Fruit fly (Drosophila melanogaster): ENCODE results near the gene Cisd2.

Cisd2 gene

DNA sequence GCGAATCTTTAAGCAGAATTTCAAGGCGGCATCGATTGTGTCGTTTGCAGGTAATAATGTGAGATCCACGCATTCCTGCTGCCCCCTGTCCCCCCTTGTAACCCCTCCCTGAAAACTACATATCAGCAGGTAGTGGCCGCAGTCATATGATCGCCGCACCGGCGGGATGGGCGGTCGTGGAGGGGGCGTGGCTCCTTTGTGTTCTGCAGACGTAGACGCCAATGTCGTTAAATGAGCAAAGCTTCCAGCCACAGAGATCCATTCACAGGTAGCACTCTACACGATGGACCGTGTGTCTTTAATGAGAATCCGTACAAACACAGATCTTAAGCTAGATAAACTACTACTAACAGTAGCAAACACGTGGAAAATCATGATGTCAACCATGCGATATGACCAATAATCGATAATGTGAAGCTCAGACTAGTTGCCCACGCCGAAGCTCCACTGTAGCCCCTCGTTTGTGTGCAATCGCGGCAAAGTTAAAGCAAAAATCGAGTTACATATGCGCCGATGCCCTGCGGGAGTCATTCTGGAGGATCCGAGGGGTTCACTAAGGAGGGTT, 32.8 kb upstream of the Cisd2 start, which contains the start of gene CG45544:
CG45544 (plus strand) TSS at position 523 of the 565 bp plus-strand sequence.
- TF ChIP-seq ttk (optimal IDR thresholded peaks at IDR 0.05): no peak
- TF ChIP-seq insv (optimal IDR thresholded peaks at IDR 0.05): no peak
- TF ChIP-seq h (optimal IDR thresholded peaks at IDR 0.05): no peak
- TF ChIP-seq psq (optimal IDR thresholded peaks at IDR 0.05): no peak
- TF ChIP-seq Myc (optimal IDR thresholded peaks at IDR 0.05): no peak
- no peak for TF ChIP-seq Sin3A (optimal IDR thresholded peaks at IDR 0.05)

DNA sequence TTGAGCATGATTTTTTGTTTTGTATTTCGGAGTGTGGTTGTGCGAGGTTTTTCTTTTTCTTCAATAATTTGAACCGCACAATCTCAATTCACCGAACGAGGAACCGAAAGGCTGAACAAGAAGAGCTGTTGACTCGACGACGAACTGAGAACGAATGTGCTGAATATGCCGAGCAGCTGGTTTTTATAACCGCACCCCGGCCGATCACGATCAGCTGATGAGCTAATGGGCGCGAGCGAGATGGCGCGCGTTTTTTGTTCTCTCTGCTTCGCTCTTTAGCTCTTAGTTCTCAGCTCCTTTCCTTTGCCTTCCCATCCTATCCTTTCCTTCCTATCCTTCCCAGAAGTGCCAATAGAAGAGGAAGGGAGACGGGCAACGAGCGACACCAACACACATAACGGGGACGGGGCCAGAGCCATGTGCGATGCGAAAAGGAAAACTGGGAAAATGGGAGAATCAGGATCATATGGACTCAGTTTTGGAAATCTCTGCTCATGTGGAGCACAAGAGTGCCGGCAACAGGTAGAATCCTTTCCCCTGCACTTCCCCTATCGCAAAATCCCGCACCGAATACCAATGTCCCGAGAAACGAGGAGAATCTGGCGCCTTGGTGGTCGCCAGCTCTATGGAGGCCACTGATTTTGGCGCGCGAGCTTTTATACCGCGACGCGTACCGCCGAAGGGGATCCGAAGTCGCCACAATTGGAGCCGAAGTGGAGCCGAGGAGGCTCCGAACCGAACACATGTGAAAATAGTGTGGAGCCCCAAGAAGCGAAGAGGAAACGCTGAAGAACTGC, 32.1 kb upstream of the Cisd2 start, which contains the start of gene stg:
stg (minus strand) TSS at position 635 of the 797 bp plus-strand sequence.
- no peak for TF ChIP-seq psq (optimal IDR thresholded peaks at IDR 0.05)

DNA sequence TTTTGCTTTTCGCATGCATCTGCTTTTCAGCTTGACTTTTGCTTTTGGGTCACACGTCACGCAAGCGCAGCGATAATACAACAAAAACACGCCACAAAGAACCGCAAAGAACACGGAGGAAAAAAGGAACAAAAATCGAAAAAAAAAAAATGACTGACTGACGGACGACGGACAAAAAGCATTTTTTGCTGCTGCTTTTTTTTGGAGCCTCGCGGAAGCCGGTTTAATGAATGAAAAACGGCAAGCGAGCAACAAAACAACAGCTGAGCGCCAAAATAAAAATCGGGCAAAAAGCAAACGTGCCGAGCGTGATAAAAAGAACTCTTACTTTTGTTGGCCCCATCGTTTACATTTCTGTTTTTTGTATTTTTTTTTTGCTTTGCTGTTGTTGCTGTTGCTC, 31.2 kb upstream of the Cisd2 start:
- no peak for TF ChIP-seq Myc (optimal IDR thresholded peaks at IDR 0.05)
- TF ChIP-seq psq (optimal IDR thresholded peaks at IDR 0.05): no peak
- TF ChIP-seq ttk (optimal IDR thresholded peaks at IDR 0.05): no peak
- no peak for TF ChIP-seq h (optimal IDR thresholded peaks at IDR 0.05)
- no peak for TF ChIP-seq Sin3A (optimal IDR thresholded peaks at IDR 0.05)
- TF ChIP-seq insv (optimal IDR thresholded peaks at IDR 0.05): no peak

- TF ChIP-seq psq (optimal IDR thresholded peaks at IDR 0.05) (no peak), insv (optimal IDR thresholded peaks at IDR 0.05) (no peak), Myc (optimal IDR thresholded peaks at IDR 0.05) (no peak), ttk (optimal IDR thresholded peaks at IDR 0.05) (no peak), Sin3A (optimal IDR thresholded peaks at IDR 0.05) (no peak), h (optimal IDR thresholded peaks at IDR 0.05) (no peak)
These were observed 30.6 kb upstream of the Cisd2 start for dm6 chr3R:29253874-29254273.

- no peak for TF ChIP-seq h (optimal IDR thresholded peaks at IDR 0.05)
- TF ChIP-seq ttk (optimal IDR thresholded peaks at IDR 0.05): no peak
- no peak for TF ChIP-seq Sin3A (optimal IDR thresholded peaks at IDR 0.05)
- no peak for TF ChIP-seq Myc (optimal IDR thresholded peaks at IDR 0.05)
- no peak for TF ChIP-seq psq (optimal IDR thresholded peaks at IDR 0.05)
- TF ChIP-seq insv (optimal IDR thresholded peaks at IDR 0.05): no peak
These were observed 28.2 kb upstream of the Cisd2 start for dm6 chr3R:29251418-29251817.

- TF ChIP-seq Sin3A (optimal IDR thresholded peaks at IDR 0.05) (no peak), ttk (optimal IDR thresholded peaks at IDR 0.05) (no peak), insv (optimal IDR thresholded peaks at IDR 0.05) (no peak), h (optimal IDR thresholded peaks at IDR 0.05) (no peak), Myc (optimal IDR thresholded peaks at IDR 0.05) (no peak), psq (optimal IDR thresholded peaks at IDR 0.05) (no peak)
These were observed 27.2 kb upstream of the Cisd2 start, which contains the start of gene SP1029 for dm6 chr3R:29250272-29251018. Gene SP1029 (minus strand): TSS chr3R:29250451.

dm6 chr3R:29244727-29245126, 21.5 kb upstream of the Cisd2 start, which contains the start of gene CG31445:
Gene CG31445 (minus strand): TSS chr3R:29244827.
- TF ChIP-seq insv (optimal IDR thresholded peaks at IDR 0.05) (no peak), Myc (optimal IDR thresholded peaks at IDR 0.05) (no peak), h (optimal IDR thresholded peaks at IDR 0.05) (no peak), psq (optimal IDR thresholded peaks at IDR 0.05) (no peak), Sin3A (optimal IDR thresholded peaks at IDR 0.05) (no peak), ttk (optimal IDR thresholded peaks at IDR 0.05) (no peak)

dm6 chr3R:29238623-29239022, 15.4 kb upstream of the Cisd2 start, which contains the start of gene CG11951:
Gene CG11951 (minus strand): TSS chr3R:29238723.
- TF ChIP-seq h (optimal IDR thresholded peaks at IDR 0.05) (no peak), psq (optimal IDR thresholded peaks at IDR 0.05) (no peak), Myc (optimal IDR thresholded peaks at IDR 0.05) (no peak), Sin3A (optimal IDR thresholded peaks at IDR 0.05) (no peak)

DNA sequence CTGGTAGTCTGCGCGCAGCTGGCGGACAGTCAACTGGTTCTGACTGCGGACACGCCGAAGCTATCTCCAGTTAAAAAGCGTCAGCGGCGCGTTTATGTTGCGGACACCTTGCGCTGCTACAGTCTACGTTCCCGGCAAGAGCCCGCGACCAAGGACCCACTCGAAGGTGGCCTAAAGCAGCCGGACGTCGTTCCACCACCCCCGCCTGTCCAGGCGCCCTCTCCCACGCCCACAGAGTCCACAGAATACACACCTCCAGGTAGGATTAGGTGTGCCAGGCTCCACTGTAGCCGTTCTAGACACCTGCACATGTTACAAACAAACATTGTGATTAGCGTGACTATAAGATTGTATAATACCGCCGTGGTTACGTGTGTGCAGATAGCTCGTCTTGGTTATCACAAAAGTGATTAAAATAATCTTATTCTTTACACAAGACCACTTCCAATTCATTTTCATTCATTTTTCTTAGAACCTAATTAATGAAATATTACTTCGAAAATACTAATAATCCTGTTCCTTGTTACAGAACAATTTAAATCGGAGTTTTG, 7.4 kb upstream of the Cisd2 start:
- TF ChIP-seq ttk (optimal IDR thresholded peaks at IDR 0.05) (no peak), insv (optimal IDR thresholded peaks at IDR 0.05) (no peak), psq (optimal IDR thresholded peaks at IDR 0.05) (no peak), h (optimal IDR thresholded peaks at IDR 0.05) (no peak), Myc (optimal IDR thresholded peaks at IDR 0.05) (no peak), Sin3A (optimal IDR thresholded peaks at IDR 0.05) (no peak)

DNA sequence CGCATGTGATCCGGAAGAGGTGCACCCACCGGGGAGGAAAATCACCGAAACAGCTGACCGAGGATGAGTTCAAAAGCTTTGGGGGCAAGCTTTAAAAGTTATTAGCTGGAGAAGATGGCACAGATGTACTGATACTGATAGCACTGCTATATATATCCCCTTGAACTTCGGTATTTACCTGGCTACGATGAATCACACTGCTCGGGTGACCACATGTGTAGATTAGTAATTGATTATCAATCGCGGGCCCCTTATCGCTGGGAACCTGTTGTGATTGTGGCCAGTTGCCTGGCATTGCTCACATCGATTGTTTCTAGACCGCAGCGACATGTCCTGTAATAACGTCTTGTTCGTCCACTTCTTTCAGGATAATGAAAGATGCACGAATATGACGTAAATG, 6.7 kb upstream of the Cisd2 start:
- TF ChIP-seq ttk (optimal IDR thresholded peaks at IDR 0.05) (peak; percentile 80), psq (optimal IDR thresholded peaks at IDR 0.05) (no peak)

DNA sequence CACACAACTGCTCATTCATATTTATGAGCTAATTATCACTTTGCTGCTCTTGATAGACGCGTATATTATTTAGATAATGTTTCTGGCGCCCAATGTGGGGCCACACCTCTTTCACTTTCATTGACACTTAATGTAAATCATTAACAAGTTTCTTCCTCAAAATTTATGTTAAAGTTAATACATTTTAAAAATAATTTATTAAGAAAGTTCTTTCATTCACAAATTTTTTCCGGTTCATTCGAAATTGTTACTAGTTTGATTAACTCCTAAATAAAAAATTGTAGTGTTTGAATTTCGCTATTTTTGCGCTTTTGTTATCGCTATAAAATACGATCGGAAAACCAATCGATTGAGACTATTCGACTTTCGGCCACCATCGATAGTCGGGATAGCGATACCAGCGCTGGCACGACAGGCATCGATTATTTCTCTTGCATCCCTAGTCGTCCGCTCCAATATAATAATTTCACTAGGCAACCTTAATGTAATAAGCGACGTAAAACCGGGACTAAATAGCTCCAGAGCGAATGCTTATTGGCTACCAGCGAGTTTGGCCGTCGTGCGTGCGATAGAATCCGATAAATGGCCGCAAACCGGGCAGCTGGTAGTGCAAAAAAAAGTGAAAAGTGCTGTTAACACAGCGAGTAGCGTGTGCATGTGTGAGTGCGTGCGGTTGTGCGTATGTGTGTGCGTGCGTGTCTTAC, 5.7 kb upstream of the Cisd2 start, which contains the start of gene Usp1:
Usp1 (plus strand) TSS at position 417 of the 704 bp plus-strand sequence.
- peak; percentile 60 for TF ChIP-seq psq (optimal IDR thresholded peaks at IDR 0.05)
- no peak for TF ChIP-seq Myc (optimal IDR thresholded peaks at IDR 0.05)

All from Kc167 (cell line).